Fruit fly (Drosophila melanogaster) whole organism, larva: ENCODE data around the gene Nf-YC.
A peak's percentile ranks its signal among the peaks of the same experiment; 100 is the strongest.

ENCODE experiments used
- noc ChIP-seq: fragments of 200-800 bp; sonication (Bioruptor generic); optimal IDR thresholded peaks from 3 replicates; lab custom pipeline; 2019; ENCODE audit warnings: missing biosample characterization, mild to moderate bottlenecking, missing genetic modification characterization, moderate library complexity

The Nf-YC gene

dm6 chrX:6779609-6780139 is 41.0 kb downstream of the Nf-YC start, which contains the start of gene shf:
shf (minus strand) TSS chrX:6779659.
- no peak for TF ChIP-seq noc (tag; lab: Kevin White, UChicago)

DNA sequence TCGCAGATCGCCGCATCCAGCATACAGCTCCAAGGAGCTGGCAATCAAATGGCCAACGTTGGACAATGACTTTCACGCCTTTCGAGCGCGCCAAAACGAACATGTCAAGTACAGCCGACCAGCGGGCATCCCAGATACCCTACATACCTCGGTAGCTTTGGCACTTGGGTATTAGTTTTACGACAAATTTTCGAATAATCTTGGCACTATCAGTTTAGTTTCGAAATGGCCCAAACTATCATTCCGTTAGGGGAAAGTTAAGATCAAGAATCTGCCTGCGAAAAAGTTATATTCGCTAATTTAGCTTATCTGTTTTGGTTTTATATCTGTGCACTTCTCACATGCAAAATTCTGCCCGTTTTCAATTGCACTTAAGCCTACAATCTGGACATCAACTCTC is 41.9 kb downstream of the Nf-YC start:
- TF ChIP-seq noc (tag; lab: Kevin White, UChicago): no peak

dm6 chrX:6778068-6778467 is 42.7 kb downstream of the Nf-YC start:
- no peak for TF ChIP-seq noc (tag; lab: Kevin White, UChicago)

- TF ChIP-seq noc (tag; lab: Kevin White, UChicago): no peak
Measured at dm6 chrX:6777394-6777793, 43.3 kb downstream of the Nf-YC start.

DNA sequence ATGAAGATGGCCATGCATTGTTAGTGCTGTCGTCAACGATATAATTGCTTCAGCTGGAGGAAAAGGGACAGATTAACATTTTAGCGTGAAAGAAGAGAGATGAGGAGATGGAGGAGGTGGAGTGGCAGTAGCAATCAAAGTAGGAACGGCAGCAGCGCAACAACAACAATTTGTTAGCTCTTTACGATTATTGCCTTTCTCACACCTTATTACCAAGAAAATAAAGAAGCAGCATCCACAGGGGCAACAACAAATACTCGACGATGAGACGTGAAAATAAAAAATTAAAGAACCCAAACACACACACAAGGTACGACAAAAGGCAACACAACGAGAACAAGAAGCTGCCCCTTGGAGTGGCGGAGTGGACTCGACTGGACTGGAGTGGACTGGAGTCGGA is 43.8 kb downstream of the Nf-YC start:
- TF ChIP-seq noc (tag; lab: Kevin White, UChicago): no peak

- TF ChIP-seq noc (tag; lab: Kevin White, UChicago): peak; percentile 28
Measured at dm6 chrX:6776274-6776673, 44.4 kb downstream of the Nf-YC start.

dm6 chrX:6775622-6776021 is 45.1 kb downstream of the Nf-YC start:
- no peak for TF ChIP-seq noc (tag; lab: Kevin White, UChicago)

- peak; percentile 77 for TF ChIP-seq noc (tag; lab: Kevin White, UChicago)
Measured at dm6 chrX:6770924-6771323, 49.8 kb downstream of the Nf-YC start, which contains the start of gene Coq7. Coq7 (plus strand) TSS chrX:6771225.
